Fruit fly (Drosophila melanogaster) whole organism, wandering third instar larva: ENCODE data around the gene CG43098.

Experiments used
- Abd-B ChIP-seq: fragments of >200 bp; optimal IDR thresholded peaks from 2 replicates; lab custom pipeline; 2017; ENCODE audit warnings: missing biosample characterization, missing genetic modification characterization
- CG9705 ChIP-seq: fragments of 200-800 bp; sonication (Bioruptor generic); optimal IDR thresholded peaks from 2 replicates; lab custom pipeline; 2018; ENCODE audit warnings: missing biosample characterization, mild to moderate bottlenecking, missing genetic modification characterization
- CrebA ChIP-seq: fragments of 200-800 bp; sonication (Bioruptor generic); optimal IDR thresholded peaks from 2 replicates; lab custom pipeline; 2016; ENCODE audit warnings: missing biosample characterization, mild to moderate bottlenecking, missing genetic modification characterization, borderline replicate concordance
- Dfd ChIP-seq: fragments of >200 bp; optimal IDR thresholded peaks from 2 replicates; lab custom pipeline; 2017; ENCODE audit warnings: missing biosample characterization, missing genetic modification characterization
- Dif ChIP-seq: fragments of 200-275, 200-300 bp; sonication (Bioruptor generic); optimal IDR thresholded peaks from 2 replicates; lab custom pipeline; 2018; ENCODE audit warnings: missing biosample characterization, missing genetic modification characterization; ENCODE audit not compliant: partially characterized antibody
- GATAd ChIP-seq: sonication (Bioruptor generic); optimal IDR thresholded peaks from 2 replicates; lab custom pipeline; 2016; ENCODE audit warnings: missing biosample characterization, missing genetic modification characterization
- HLH106 ChIP-seq: fragments of 200-800 bp; optimal IDR thresholded peaks from 3 replicates; lab custom pipeline; 2019; ENCODE audit warnings: missing biosample characterization, mild to moderate bottlenecking, missing genetic modification characterization, moderate library complexity
- Hnf4 ChIP-seq: fragments of 200-800 bp; sonication (Bioruptor generic); optimal IDR thresholded peaks from 2 replicates; lab custom pipeline; 2016; ENCODE audit warnings: missing biosample characterization, mild to moderate bottlenecking, missing genetic modification characterization
- Hr78 ChIP-seq: fragments of >200 bp; optimal IDR thresholded peaks from 2 replicates; lab custom pipeline; 2017; ENCODE audit warnings: missing biosample characterization, missing genetic modification characterization
- Hr83 ChIP-seq: fragments of 200-300 bp; sonication (Bioruptor generic); optimal IDR thresholded peaks from 2 replicates; lab custom pipeline; 2016; ENCODE audit warnings: missing biosample characterization, mild to moderate bottlenecking, missing genetic modification characterization, moderate library complexity; ENCODE audit not compliant: poor library complexity, severe bottlenecking
- Jra ChIP-seq: sonication (Bioruptor generic); optimal IDR thresholded peaks from 2 replicates; lab custom pipeline; 2016; ENCODE audit warnings: missing biosample characterization, missing genetic modification characterization
- Myc ChIP-seq: fragments of >200 bp; optimal IDR thresholded peaks from 2 replicates; lab custom pipeline; 2017
- N ChIP-seq: fragments of >200 bp; optimal IDR thresholded peaks from 2 replicates; lab custom pipeline; 2018; ENCODE audit warnings: missing biosample characterization, missing external identifiers, missing genetic modification characterization
- OdsH ChIP-seq: fragments of 200-800 bp; sonication (Bioruptor generic); optimal IDR thresholded peaks from 2 replicates; lab custom pipeline; 2016; ENCODE audit warnings: missing biosample characterization, mild to moderate bottlenecking, missing genetic modification characterization
- Rel ChIP-seq, 2 experiments: fragments of 200-800 bp; sonication (Bioruptor generic) in 1 of 2; optimal IDR thresholded peaks; 2 replicates in 1 of 2; 3 replicates in 1 of 2; lab custom pipeline; 2016 to 2019; ENCODE audit warnings: mild to moderate bottlenecking in 2 of 2, missing biosample characterization in 2 of 2, missing genetic modification characterization in 2 of 2, moderate library complexity in 1 of 2
- Sp1 ChIP-seq: fragments of 200-800 bp; sonication (Bioruptor generic); optimal IDR thresholded peaks from 3 replicates; lab custom pipeline; 2019; ENCODE audit warnings: missing biosample characterization, mild to moderate bottlenecking, missing genetic modification characterization, moderate library complexity
- Vsx2 ChIP-seq: fragments of 200-300, 225-300 bp; sonication (Bioruptor generic); optimal IDR thresholded peaks from 2 replicates; lab custom pipeline; 2018; ENCODE audit warnings: missing biosample characterization, missing genetic modification characterization; ENCODE audit not compliant: partially characterized antibody
- br ChIP-seq: fragments of 200-800 bp; sonication (Bioruptor generic); optimal IDR thresholded peaks from 2 replicates; lab custom pipeline; 2016; ENCODE audit warnings: missing biosample characterization, missing genetic modification characterization
- dmrt93B ChIP-seq: fragments of 200-800 bp; sonication (Bioruptor generic); optimal IDR thresholded peaks from 2 replicates; lab custom pipeline; 2018; ENCODE audit warnings: missing biosample characterization, mild to moderate bottlenecking, missing genetic modification characterization
- dsf ChIP-seq: sonication (Bioruptor generic); optimal IDR thresholded peaks from 2 replicates; lab custom pipeline; 2016; ENCODE audit warnings: missing biosample characterization, missing genetic modification characterization, borderline replicate concordance
- ey ChIP-seq: fragments of 200-800 bp; sonication (Bioruptor generic); optimal IDR thresholded peaks from 2 replicates; lab custom pipeline; 2016; ENCODE audit warnings: missing biosample characterization, missing genetic modification characterization
- foxo ChIP-seq, 2 experiments: fragments of 200-800 bp; sonication (Bioruptor generic); optimal IDR thresholded peaks; 2 replicates in 1 of 2; 3 replicates in 1 of 2; lab custom pipeline; 2016 to 2017; ENCODE audit warnings: missing biosample characterization in 2 of 2, missing genetic modification characterization in 2 of 2
- fru ChIP-seq: fragments of 200-800 bp; sonication (Bioruptor generic); optimal IDR thresholded peaks from 3 replicates; lab custom pipeline; 2016; ENCODE audit warnings: missing biosample characterization, mild to moderate bottlenecking, missing genetic modification characterization
- h ChIP-seq: fragments of 200-800 bp; sonication (Bioruptor generic); optimal IDR thresholded peaks from 3 replicates; lab custom pipeline; 2016; ENCODE audit warnings: missing biosample characterization, mild to moderate bottlenecking, missing genetic modification characterization
- jim ChIP-seq: fragments of 175-275, 200-325 bp; sonication (Bioruptor generic); optimal IDR thresholded peaks from 2 replicates; lab custom pipeline; 2016; ENCODE audit warnings: missing biosample characterization, mild to moderate bottlenecking, missing genetic modification characterization
- lola ChIP-seq: fragments of >200 bp; optimal IDR thresholded peaks from 2 replicates; lab custom pipeline; 2017; ENCODE audit warnings: missing biosample characterization, missing genetic modification characterization
- pan ChIP-seq: fragments of >200 bp; optimal IDR thresholded peaks from 2 replicates; lab custom pipeline; 2017
- psq ChIP-seq: fragments of 200-800 bp; sonication (Bioruptor generic); optimal IDR thresholded peaks from 3 replicates; lab custom pipeline; 2017; ENCODE audit warnings: missing biosample characterization, mild to moderate bottlenecking, missing genetic modification characterization, moderate library complexity
- rgr ChIP-seq: fragments of 200-800 bp; sonication (Bioruptor generic); optimal IDR thresholded peaks from 3 replicates; lab custom pipeline; 2016; ENCODE audit warnings: missing biosample characterization, mild to moderate bottlenecking, missing genetic modification characterization
- sage ChIP-seq: fragments of 200-800 bp; sonication (Bioruptor generic); optimal IDR thresholded peaks from 2 replicates; lab custom pipeline; 2016; ENCODE audit warnings: missing biosample characterization, mild to moderate bottlenecking, missing genetic modification characterization
- woc ChIP-seq: sonication (Bioruptor generic); optimal IDR thresholded peaks from 2 replicates; lab custom pipeline; 2016; ENCODE audit warnings: missing biosample characterization, mild to moderate bottlenecking, missing genetic modification characterization

CG43098 gene

DNA sequence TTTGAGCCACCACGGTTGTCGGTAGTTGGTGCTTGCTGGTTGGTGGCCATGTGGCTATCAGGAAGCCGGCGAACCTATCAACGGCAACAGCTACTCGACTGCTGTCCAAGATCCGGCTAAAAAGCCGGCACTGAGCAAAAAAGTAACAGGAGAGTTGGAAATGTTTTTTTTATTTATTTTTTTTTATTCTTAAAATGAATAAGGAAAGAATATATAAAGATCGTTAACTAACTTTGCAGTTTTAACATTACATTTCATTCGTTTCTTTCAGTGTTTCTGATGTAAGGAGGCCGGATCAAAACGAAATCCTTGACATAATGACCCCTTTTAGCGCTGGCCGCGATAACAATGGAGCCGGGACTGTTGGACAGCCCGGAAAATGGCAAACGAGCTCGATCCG, 25.1 kb downstream of the CG43098 start:
- no peak for TF ChIP-seq fru (GFP tag; lab: Kevin White, UChicago)
- no peak for TF ChIP-seq br (GFP tag; lab: Kevin White, UChicago)
- no peak for TF ChIP-seq sage
- TF ChIP-seq Hnf4 (GFP tag; lab: Kevin White, UChicago) = no peak
- TF ChIP-seq dsf (GFP tag; lab: Kevin White, UChicago) = no peak
- no peak for TF ChIP-seq Dfd (GFP tag; lab: Kevin White, UChicago)
- TF ChIP-seq woc (GFP tag; lab: Kevin White, UChicago) = no peak
- no peak for TF ChIP-seq Hr83 (GFP tag; lab: Kevin White, UChicago)
- TF ChIP-seq Abd-B (GFP tag; lab: Kevin White, UChicago) = no peak
- TF ChIP-seq Hr78 (GFP tag; lab: Kevin White, UChicago) = no peak
- no peak for TF ChIP-seq CrebA (GFP tag; lab: Kevin White, UChicago)
- TF ChIP-seq Dif (GFP tag; lab: Kevin White, UChicago) = no peak
- TF ChIP-seq HLH106 (tag; lab: Kevin White, UChicago) = no peak

DNA sequence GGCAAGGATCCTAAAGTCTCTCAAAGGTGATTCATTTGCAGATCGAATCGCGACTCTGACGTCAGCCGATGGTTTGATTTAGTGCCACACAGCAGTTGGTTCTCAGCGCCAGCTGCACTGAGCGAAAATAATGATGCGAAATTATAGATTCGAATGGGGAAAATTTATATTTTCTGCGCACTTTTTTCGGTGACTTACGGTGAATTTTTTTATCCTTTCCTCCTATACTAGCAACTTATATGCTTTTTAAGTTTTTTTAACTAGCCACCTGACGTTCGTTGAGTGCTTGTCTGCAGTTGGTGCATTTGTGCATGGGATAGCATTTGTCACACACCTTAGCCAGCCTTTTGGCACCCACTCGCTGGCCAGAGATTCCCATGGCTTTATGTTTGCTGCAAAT, 27.4 kb downstream of the CG43098 start:
- TF ChIP-seq Hr83 (GFP tag; lab: Kevin White, UChicago) (no peak), br (GFP tag; lab: Kevin White, UChicago) (peak; percentile 7), Sp1 (no peak), Myc (no peak), GATAd (GFP tag; lab: Kevin White, UChicago) (no peak), foxo (GFP tag; optimal IDR thresholded peaks at IDR 0.05; lab: Kevin White, UChicago) (peak in 1 of 2 experiments; percentile 21), N (GFP tag; lab: Kevin White, UChicago) (no peak), HLH106 (tag; lab: Kevin White, UChicago) (no peak)

DNA sequence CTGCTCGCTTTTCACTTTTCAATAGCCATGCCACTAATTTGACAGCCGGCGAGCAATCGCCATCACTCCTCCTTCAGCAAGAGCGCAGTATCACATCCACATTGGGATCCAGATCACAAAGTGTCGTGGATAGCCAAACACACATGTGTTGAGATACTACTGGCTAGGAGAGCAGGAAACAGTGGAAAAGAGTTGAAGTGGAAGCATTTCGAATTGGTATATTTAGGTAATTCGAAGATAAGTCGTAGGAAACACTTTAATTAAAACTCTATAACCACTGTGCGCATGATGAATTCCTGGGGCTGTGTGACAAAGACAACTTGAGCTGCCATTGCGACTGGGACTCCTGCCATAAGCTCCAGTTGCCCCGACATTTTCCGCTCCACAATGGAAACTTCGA, 31.2 kb downstream of the CG43098 start:
- no peak for TF ChIP-seq fru (GFP tag; lab: Kevin White, UChicago)
- no peak for TF ChIP-seq HLH106 (tag; lab: Kevin White, UChicago)
- TF ChIP-seq foxo (GFP tag; optimal IDR thresholded peaks at IDR 0.05; lab: Kevin White, UChicago) = no peak
- TF ChIP-seq h (GFP tag; lab: Kevin White, UChicago) = no peak
- TF ChIP-seq Abd-B (GFP tag; lab: Kevin White, UChicago) = no peak
- TF ChIP-seq N (GFP tag; lab: Kevin White, UChicago) = no peak
- TF ChIP-seq Vsx2 = no peak
- no peak for TF ChIP-seq lola (GFP tag; lab: Kevin White, UChicago)
- no peak for TF ChIP-seq sage
- no peak for TF ChIP-seq Hnf4 (GFP tag; lab: Kevin White, UChicago)
- no peak for TF ChIP-seq Sp1
- TF ChIP-seq Myc = no peak
- no peak for TF ChIP-seq CrebA (GFP tag; lab: Kevin White, UChicago)

DNA sequence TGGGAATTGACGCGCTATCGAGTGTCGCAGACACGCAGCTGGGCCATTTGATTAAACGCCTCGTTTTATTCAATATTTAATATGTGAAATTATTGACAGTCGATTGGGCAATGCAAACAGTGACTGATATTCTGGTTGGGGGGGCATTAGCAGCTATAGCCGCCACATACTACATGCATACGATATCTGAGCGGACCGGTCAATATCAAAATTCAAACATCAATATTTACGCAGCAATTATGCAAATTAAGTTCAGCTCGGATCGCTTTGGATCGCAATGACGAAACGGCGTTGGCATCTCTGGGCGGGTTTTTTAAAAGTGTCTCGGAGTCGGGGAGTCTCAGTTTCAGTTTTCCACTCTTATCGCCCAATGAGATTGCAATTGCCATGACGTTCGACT, 32.8 kb downstream of the CG43098 start:
- TF ChIP-seq Hnf4 (GFP tag; lab: Kevin White, UChicago) (peak; percentile 28), fru (GFP tag; lab: Kevin White, UChicago) (peak; percentile 20), Jra (no peak), N (GFP tag; lab: Kevin White, UChicago) (no peak), Hr78 (GFP tag; lab: Kevin White, UChicago) (no peak), Hr83 (GFP tag; lab: Kevin White, UChicago) (peak; percentile 44), ey (peak; percentile 14), psq (GFP tag; lab: Kevin White, UChicago) (peak; percentile 7), CG9705 (GFP tag; lab: Kevin White, UChicago) (peak; percentile 57), HLH106 (tag; lab: Kevin White, UChicago) (no peak), Vsx2 (no peak), jim (GFP tag; lab: Kevin White, UChicago) (no peak), Sp1 (peak; percentile 69), dmrt93B (GFP tag; lab: Kevin White, UChicago) (peak; percentile 52), h (GFP tag; lab: Kevin White, UChicago) (peak; percentile 13), Dfd (GFP tag; lab: Kevin White, UChicago) (no peak), rgr (GFP tag; lab: Kevin White, UChicago) (peak; percentile 55), foxo (GFP tag; optimal IDR thresholded peaks at IDR 0.05; lab: Kevin White, UChicago) (peak in 1 of 2 experiments; percentile 43), Dif (GFP tag; lab: Kevin White, UChicago) (no peak), sage (no peak), dsf (GFP tag; lab: Kevin White, UChicago) (peak; percentile 8), GATAd (GFP tag; lab: Kevin White, UChicago) (no peak), Rel (GFP tag; optimal IDR thresholded peaks at IDR 0.05; lab: Kevin White, UChicago) (no peak), Rel (tag; optimal IDR thresholded peaks at IDR 0.05; lab: Kevin White, UChicago) (peak; percentile 21), pan (lab: Kevin White, UChicago) (no peak), OdsH (GFP tag; lab: Kevin White, UChicago) (peak; percentile 35), Myc (no peak), woc (GFP tag; lab: Kevin White, UChicago) (no peak), br (GFP tag; lab: Kevin White, UChicago) (peak; percentile 64), CrebA (GFP tag; lab: Kevin White, UChicago) (no peak)
- TF ChIP-seq, all 38 proteins: peak for 15
